Fruit fly (Drosophila melanogaster) whole organism, prepupa: ENCODE results near the gene Cep135.

ENCODE experiments used
- Blimp-1 ChIP-seq: fragments of 200-800 bp; sonication (Bioruptor generic); optimal IDR thresholded peaks from 3 replicates; lab custom pipeline; 2017; ENCODE audit warnings: missing biosample characterization, missing genetic modification characterization, mild to moderate bottlenecking, moderate library complexity, missing genetic modification reagents
- CG11294 ChIP-seq: fragments of 200-800 bp; sonication (Bioruptor generic); IDR thresholded peaks from 2 replicates; pipeline ENCODE4 v1.3.6; 2022; ENCODE audit warnings: missing biosample characterization, missing genetic modification characterization
- CG11762 ChIP-seq: fragments of 200-800 bp; sonication (Bioruptor generic); optimal IDR thresholded peaks from 3 replicates; lab custom pipeline; 2016; ENCODE audit warnings: missing biosample characterization, missing genetic modification characterization; ENCODE audit not compliant: insufficient read depth
- CG11902 ChIP-seq: fragments of 200-800 bp; sonication (Bioruptor generic); optimal IDR thresholded peaks from 3 replicates; lab custom pipeline; 2016; ENCODE audit warnings: missing biosample characterization, missing genetic modification characterization
- CG15336 ChIP-seq: fragments of 200-800 bp; sonication (Bioruptor generic); IDR thresholded peaks from 2 replicates; pipeline ENCODE4 v1.3.6; 2022; ENCODE audit warnings: missing biosample characterization, missing genetic modification characterization
- CG16779 ChIP-seq: fragments of 200-800 bp; sonication (Bioruptor generic); optimal IDR thresholded peaks from 3 replicates; lab custom pipeline; 2017; ENCODE audit warnings: missing biosample characterization, mild to moderate bottlenecking, missing genetic modification characterization
- CG3032 ChIP-seq: fragments of 200-800 bp; optimal IDR thresholded peaks from 2 replicates; lab custom pipeline; 2019; ENCODE audit warnings: missing biosample characterization, mild to moderate bottlenecking, missing genetic modification characterization, moderate library complexity
- CG31627 ChIP-seq: fragments of 200-800 bp; sonication (Bioruptor generic); optimal IDR thresholded peaks from 3 replicates; lab custom pipeline; 2016; ENCODE audit warnings: missing biosample characterization, missing genetic modification characterization
- CG32006 ChIP-seq: fragments of 200-800 bp; sonication (Bioruptor generic); optimal IDR thresholded peaks from 3 replicates; lab custom pipeline; 2017; ENCODE audit warnings: missing biosample characterization, mild to moderate bottlenecking, missing genetic modification characterization
- CG3919 ChIP-seq: fragments of 200-800 bp; sonication (Bioruptor generic); optimal IDR thresholded peaks from 3 replicates; lab custom pipeline; 2016; ENCODE audit warnings: missing biosample characterization, missing genetic modification characterization
- CG4318 ChIP-seq: fragments of 200-800 bp; sonication (Bioruptor generic); optimal IDR thresholded peaks from 3 replicates; lab custom pipeline; 2017; ENCODE audit warnings: missing biosample characterization, mild to moderate bottlenecking, missing genetic modification characterization
- CG6163 ChIP-seq: fragments of 200-800 bp; sonication (Bioruptor generic); IDR thresholded peaks from 3 replicates; pipeline ENCODE4 v1.3.6; 2022; ENCODE audit warnings: missing biosample characterization, missing genetic modification characterization
- CG6276 ChIP-seq: fragments of 200-800 bp; sonication (Bioruptor generic); optimal IDR thresholded peaks from 2 replicates; lab custom pipeline; 2017; ENCODE audit warnings: missing biosample characterization, mild to moderate bottlenecking, missing genetic modification characterization
- CG6854 ChIP-seq: fragments of 200-800 bp; sonication (Bioruptor generic); optimal IDR thresholded peaks from 2 replicates; lab custom pipeline; 2017; ENCODE audit warnings: missing biosample characterization, mild to moderate bottlenecking, missing genetic modification characterization
- CG7368 ChIP-seq: fragments of 200-800 bp; sonication (Bioruptor generic); optimal IDR thresholded peaks from 3 replicates; lab custom pipeline; 2016; ENCODE audit warnings: missing biosample characterization, missing genetic modification characterization
- CG8119 ChIP-seq: fragments of 200-800 bp; sonication (Bioruptor generic); IDR thresholded peaks from 3 replicates; pipeline ENCODE4 v1.3.6; 2022; ENCODE audit warnings: missing biosample characterization, missing genetic modification characterization
- CG8319 ChIP-seq: fragments of 200-800 bp; sonication (Bioruptor generic); optimal IDR thresholded peaks from 3 replicates; lab custom pipeline; 2016; ENCODE audit warnings: missing biosample characterization, missing genetic modification characterization
- Eip75B ChIP-seq: fragments of 200-800 bp; sonication (Bioruptor generic); optimal IDR thresholded peaks from 3 replicates; lab custom pipeline; 2016; ENCODE audit warnings: missing biosample characterization, missing genetic modification characterization
- Eip93F ChIP-seq: fragments of 200-800 bp; sonication (Bioruptor generic); optimal IDR thresholded peaks from 2 replicates; lab custom pipeline; 2016; ENCODE audit warnings: missing biosample characterization, mild to moderate bottlenecking, missing genetic modification characterization
- Ets21C ChIP-seq: fragments of 200-800 bp; sonication (Bioruptor generic); optimal IDR thresholded peaks from 3 replicates; lab custom pipeline; 2016; ENCODE audit warnings: missing biosample characterization, missing genetic modification characterization
- Ets96B ChIP-seq: fragments of 200-800 bp; optimal IDR thresholded peaks from 2 replicates; lab custom pipeline; 2019; ENCODE audit warnings: missing biosample characterization, mild to moderate bottlenecking, missing genetic modification characterization, moderate library complexity
- Gug ChIP-seq: fragments of 200-800 bp; sonication (Bioruptor generic); IDR thresholded peaks from 2 replicates; pipeline ENCODE4 v1.3.6; 2022; ENCODE audit warnings: missing biosample characterization, missing genetic modification characterization
- Hr38 ChIP-seq: sonication (Bioruptor generic); optimal IDR thresholded peaks from 2 replicates; lab custom pipeline; 2016; ENCODE audit warnings: missing biosample characterization, missing genetic modification characterization
- Hr39 ChIP-seq: fragments of 200-800 bp; sonication (Bioruptor generic); optimal IDR thresholded peaks from 2 replicates; lab custom pipeline; 2016; ENCODE audit warnings: missing biosample characterization, missing genetic modification characterization
- Hr4 ChIP-seq: fragments of 200-800 bp; sonication (Bioruptor generic); optimal IDR thresholded peaks from 3 replicates; lab custom pipeline; 2016; ENCODE audit warnings: missing biosample characterization, missing genetic modification characterization
- Lpt ChIP-seq: fragments of 200-800 bp; sonication (Bioruptor generic); optimal IDR thresholded peaks from 3 replicates; lab custom pipeline; 2016; ENCODE audit warnings: missing biosample characterization, missing genetic modification characterization
- Sox14 ChIP-seq: fragments of 200-800 bp; sonication (Bioruptor generic); optimal IDR thresholded peaks from 3 replicates; lab custom pipeline; 2016; ENCODE audit warnings: missing biosample characterization, missing genetic modification characterization
- Sox15 ChIP-seq: fragments of 200-800 bp; sonication (Bioruptor generic); optimal IDR thresholded peaks from 3 replicates; lab custom pipeline; 2016; ENCODE audit warnings: missing biosample characterization, missing genetic modification characterization
- cyc ChIP-seq: fragments of 200-800 bp; sonication (Bioruptor generic); optimal IDR thresholded peaks from 3 replicates; lab custom pipeline; 2016; ENCODE audit warnings: missing biosample characterization, missing genetic modification characterization
- eg ChIP-seq: fragments of 200-800 bp; sonication (Bioruptor generic); IDR thresholded peaks from 3 replicates; pipeline ENCODE4 v1.3.6; 2022; ENCODE audit warnings: missing biosample characterization, missing genetic modification characterization
- esn ChIP-seq: fragments of 200-800 bp; sonication (Bioruptor generic); optimal IDR thresholded peaks from 2 replicates; lab custom pipeline; 2016; ENCODE audit warnings: missing biosample characterization, mild to moderate bottlenecking, missing genetic modification characterization, moderate library complexity
- fd59A ChIP-seq: fragments of 200-800 bp; sonication (Bioruptor generic); optimal IDR thresholded peaks from 2 replicates; lab custom pipeline; 2017; ENCODE audit warnings: missing biosample characterization, mild to moderate bottlenecking, missing genetic modification characterization, missing genetic modification reagents
- fkh ChIP-seq: fragments of 200-800 bp; sonication (Bioruptor generic); optimal IDR thresholded peaks from 3 replicates; lab custom pipeline; 2017; ENCODE audit warnings: missing biosample characterization, mild to moderate bottlenecking, missing genetic modification characterization, moderate library complexity
- lz ChIP-seq: fragments of 200-800 bp; sonication (Bioruptor generic); optimal IDR thresholded peaks from 3 replicates; lab custom pipeline; 2016; ENCODE audit warnings: missing biosample characterization, missing genetic modification characterization
- net ChIP-seq: fragments of 200-800 bp; sonication (Bioruptor generic); optimal IDR thresholded peaks from 3 replicates; lab custom pipeline; 2016; ENCODE audit warnings: missing biosample characterization, missing genetic modification characterization
- pdm3 ChIP-seq: fragments of 200-800 bp; sonication (Bioruptor generic); optimal IDR thresholded peaks from 3 replicates; lab custom pipeline; 2016; ENCODE audit warnings: missing biosample characterization, missing genetic modification characterization
- spab ChIP-seq: fragments of 200-800 bp; sonication (Bioruptor generic); optimal IDR thresholded peaks from 2 replicates; lab custom pipeline; 2017; ENCODE audit warnings: missing biosample characterization, mild to moderate bottlenecking, missing genetic modification characterization, missing genetic modification reagents
- ss ChIP-seq, 2 experiments: fragments of 200-800 bp; sonication (Bioruptor generic); optimal IDR thresholded peaks; 2 replicates in 1 of 2; 3 replicates in 1 of 2; lab custom pipeline; 2017 to 2018; ENCODE audit warnings: mild to moderate bottlenecking in 2 of 2, missing biosample characterization in 2 of 2, missing genetic modification characterization in 2 of 2, moderate library complexity in 1 of 2
- topi ChIP-seq: fragments of 200-800 bp; sonication (Bioruptor generic); optimal IDR thresholded peaks from 3 replicates; lab custom pipeline; 2016; ENCODE audit warnings: missing biosample characterization, missing genetic modification characterization

Gene Cep135

DNA sequence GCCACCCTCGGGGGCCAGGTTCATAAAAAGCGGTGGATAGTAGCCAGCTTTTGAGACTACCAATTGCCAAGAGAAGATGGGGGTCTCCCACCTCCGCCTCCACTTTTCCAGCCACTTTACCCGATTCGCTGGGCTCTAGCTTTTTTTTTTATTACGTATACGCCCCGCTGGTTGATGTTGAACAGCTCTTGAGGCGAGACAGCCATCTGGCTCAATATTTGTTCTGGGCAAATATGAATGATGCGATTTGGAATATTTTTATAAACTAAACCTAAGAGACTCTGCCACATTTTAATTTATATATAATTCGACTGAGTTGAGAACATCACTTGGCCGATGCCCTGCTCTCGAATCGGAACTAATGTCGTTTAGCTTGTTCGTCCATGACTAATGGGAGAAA, 33.5 kb downstream of the Cep135 start:
- TF ChIP-seq fkh (GFP tag; lab: Kevin White, UChicago) (peak; percentile 57), CG6854 (no peak), Eip75B (GFP tag; lab: Kevin White, UChicago) (no peak), CG6163 (GFP tag; lab: Robert Waterston, UW) (no peak), CG4318 (GFP tag; lab: Kevin White, UChicago) (no peak)
- TF ChIP-seq, all 60 proteins: peak for 1

DNA sequence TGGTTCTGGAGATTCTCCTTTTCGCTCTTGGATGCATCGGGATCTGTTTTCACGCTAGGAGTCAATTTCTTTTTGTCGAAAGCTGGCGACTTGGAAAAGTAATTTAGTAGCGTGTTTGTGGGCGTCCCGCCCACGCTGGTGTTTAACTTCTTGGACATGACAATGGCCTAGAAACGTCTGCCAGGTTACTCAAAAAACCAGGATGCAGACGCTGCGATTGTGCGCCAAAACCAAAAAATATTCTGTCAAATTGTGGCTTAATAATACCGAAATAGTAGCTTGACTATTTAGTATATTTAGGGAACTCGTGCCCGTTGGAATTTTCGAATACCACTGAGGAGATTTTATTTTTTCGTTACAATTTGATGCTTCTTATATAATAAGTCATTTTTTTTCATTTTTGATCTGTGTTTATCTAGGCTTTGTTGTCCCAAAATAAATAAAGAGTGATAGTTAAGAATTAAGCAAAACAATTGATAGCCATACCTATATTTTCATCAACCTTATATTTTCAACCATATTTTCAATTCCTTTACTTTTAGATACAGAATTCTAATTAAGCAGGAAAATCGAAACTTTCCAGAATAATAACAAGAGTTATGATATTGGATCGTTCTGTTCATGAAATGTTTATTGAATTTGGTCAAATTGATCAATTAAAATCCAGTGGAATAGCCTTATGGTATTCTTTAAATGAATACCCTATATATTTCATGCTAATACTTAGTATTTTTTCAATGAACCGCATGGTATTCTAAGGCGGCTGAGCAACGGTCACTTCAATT, 42.0 kb downstream of the Cep135 start, which contains the start of the genes Msh6 and Prp31:
Msh6 (minus strand) TSS at position 233 of the 785 bp plus-strand sequence.
Prp31 (plus strand) TSS at position 771 of the 785 bp plus-strand sequence.
- TF ChIP-seq Sox15 (GFP tag; lab: Kevin White, UChicago) (peak; percentile 76), spab (no peak), Ets96B (peak; percentile 62), Hr38 (no peak), fd59A (GFP tag; lab: Kevin White, UChicago) (peak; percentile 19), CG11902 (peak; percentile 66), Gug (GFP tag; lab: Robert Waterston, UW) (peak; percentile 15; the same call in 1 of the 2 replicates), CG15336 (GFP tag; lab: Robert Waterston, UW) (peak; percentile 46; the same call in 1 of the 2 replicates), Eip75B (GFP tag; lab: Kevin White, UChicago) (no peak), CG4318 (GFP tag; lab: Kevin White, UChicago) (peak; percentile 72), net (GFP tag; lab: Kevin White, UChicago) (no peak), pdm3 (GFP tag; lab: Kevin White, UChicago) (no peak), eg (GFP tag; lab: Robert Waterston, UW) (peak; percentile 47; the same call in 2 of the 3 replicates), ss (GFP tag; optimal IDR thresholded peaks at IDR 0.05; lab: Kevin White, UChicago) (no peak), CG11294 (GFP tag; lab: Robert Waterston, UW) (peak; percentile 41; the same call in 1 of the 2 replicates), Sox14 (GFP tag; lab: Kevin White, UChicago) (peak; percentile 73), lz (GFP tag; lab: Kevin White, UChicago) (peak; percentile 54), CG8119 (peak; percentile 48; the same call in 2 of the 3 replicates), topi (GFP tag; lab: Kevin White, UChicago) (peak; percentile 74), esn (GFP tag; lab: Kevin White, UChicago) (peak; percentile 76), CG3919 (GFP tag; lab: Kevin White, UChicago) (no peak), Lpt (GFP tag; lab: Kevin White, UChicago) (peak; percentile 19), Ets21C (GFP tag; lab: Kevin White, UChicago) (peak; percentile 55), CG6163 (GFP tag; lab: Robert Waterston, UW) (0 out of 3 replicates have a peak, but pooled peaks have one; percentile 52), CG11762 (GFP tag; lab: Kevin White, UChicago) (peak; percentile 61), Hr4 (GFP tag; lab: Kevin White, UChicago) (no peak), CG32006 (GFP tag; lab: Kevin White, UChicago) (peak; percentile 79), Blimp-1 (GFP tag; lab: Kevin White, UChicago) (peak; percentile 16), cyc (peak; percentile 68), CG6276 (GFP tag; lab: Kevin White, UChicago) (no peak), CG16779 (tag; lab: Kevin White, UChicago) (no peak), CG3032 (tag; lab: Kevin White, UChicago) (peak; percentile 69), CG8319 (GFP tag; lab: Kevin White, UChicago) (peak; percentile 47), CG31627 (GFP tag; lab: Kevin White, UChicago) (peak; percentile 80), Hr39 (peak; percentile 84), CG7368 (GFP tag; lab: Kevin White, UChicago) (no peak), Eip93F (GFP tag; lab: Kevin White, UChicago) (no peak)
